Worm (Caenorhabditis elegans) whole organism, early embryonic: ENCODE data around the gene Y49F6C.6.

Experiments
- B0310.2 ChIP-seq: sonication (generic microtip); optimal IDR thresholded peaks from 2 replicates; lab custom pipeline; 2016; ENCODE audit warnings: mild to moderate bottlenecking, missing genetic modification characterization, missing compliant biosample characterization
- ama-1 ChIP-seq: fragments of 150-350 bp; optimal IDR thresholded peaks from 2 replicates; lab custom pipeline; 2014
- flt-1 ChIP-seq: fragments of 200-800 bp; sonication (Bioruptor generic); IDR thresholded peaks from 2 replicates; pipeline ENCODE4 v1.3.6; 2022; ENCODE audit warnings: missing genetic modification characterization, missing compliant biosample characterization
- hmg-4 ChIP-seq: fragments of 200-800 bp; sonication (Bioruptor generic); optimal IDR thresholded peaks from 2 replicates; lab custom pipeline; 2018; ENCODE audit warnings: mild to moderate bottlenecking, missing genetic modification characterization, missing compliant biosample characterization
- pes-1 ChIP-seq: fragments of 200-800 bp; sonication (Bioruptor generic); IDR thresholded peaks from 2 replicates; pipeline ENCODE4 v1.3.6; 2022; ENCODE audit warnings: missing genetic modification reagents, missing genetic modification characterization, missing compliant biosample characterization
- sea-1 ChIP-seq: fragments of 200-800 bp; sonication (Bioruptor generic); conservative IDR thresholded peaks from 2 replicates; pipeline ENCODE4 v1.3.6; 2022; ENCODE audit warnings: missing genetic modification characterization, missing compliant biosample characterization

DNA sequence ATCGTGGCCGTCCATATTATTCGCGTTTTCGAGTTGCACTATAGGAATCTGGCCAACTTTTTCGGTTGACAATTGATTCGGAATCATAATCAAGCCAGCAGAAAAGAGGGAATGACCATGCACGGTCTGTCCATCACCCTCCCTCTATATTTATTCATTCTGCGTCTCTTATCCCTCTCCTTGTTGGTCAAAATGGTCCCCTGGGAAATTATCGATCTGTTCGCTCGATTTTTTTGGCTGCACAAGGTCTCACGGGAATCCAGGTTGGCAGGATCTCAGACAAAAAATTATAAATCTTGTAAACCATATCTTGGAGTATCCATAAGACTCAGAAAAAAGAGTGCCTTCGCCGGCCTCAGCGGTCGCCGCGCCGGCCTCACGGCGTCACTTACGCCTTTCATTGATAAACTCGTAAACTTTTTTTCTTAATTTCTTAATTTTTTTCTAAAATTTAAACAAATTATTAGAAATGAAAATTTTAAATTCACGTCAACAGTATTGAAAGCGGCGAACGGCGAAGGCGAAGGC lies 47.4 kb upstream of the Y49F6C.6 start, which contains the start of the genes F18A12.7 and F18A12.2:
- TF ChIP-seq ama-1 (lab: Kevin White, UChicago): no peak
- no peak for TF ChIP-seq pes-1 (GFP tag; lab: Robert Waterston, UW)
- TF ChIP-seq B0310.2 (tag; lab: Kevin White, UChicago): no peak
- no peak for TF ChIP-seq sea-1 (GFP tag; lab: Robert Waterston, UW)
- TF ChIP-seq flt-1 (GFP tag; lab: Robert Waterston, UW): no peak
- no peak for TF ChIP-seq hmg-4 (GFP tag; lab: Kevin White, UChicago)
